In genomic region chr3L:5817177-5817576, dm6 we compare ENCODE assay signal across 2 fruit fly cellular contexts.
TF ChIP-seq lines count a peak whose summit lies in the region.

No protein-coding gene starts in this region.

- TF ChIP-seq CTCF in whole organism, embryonic (GFP tag; optimal IDR thresholded peaks at IDR 0.05; lab: Kevin White, UChicago): no peak

TF ChIP-seq in whole organism, embryonic, 481 proteins besides CTCF, POLR2A, EP300 and RAD21:
- peak; percentile 54 for TF ChIP-seq zf30C (GFP tag; optimal IDR thresholded peaks at IDR 0.05; lab: Kevin White, UChicago)
- TF ChIP-seq CG17385 (GFP tag; optimal IDR thresholded peaks at IDR 0.05; lab: Kevin White, UChicago): no peak
- TF ChIP-seq CG2199 (GFP tag; IDR thresholded peaks at IDR 0.05; lab: Robert Waterston, UW): peak; percentile 34; the same call in 1 of the 3 replicates
- no peak for TF ChIP-seq Asciz (GFP tag; optimal IDR thresholded peaks at IDR 0.05; lab: Kevin White, UChicago)
- TF ChIP-seq dmrt11E (tag; optimal IDR thresholded peaks at IDR 0.05; lab: Kevin White, UChicago): peak; percentile 69
- no peak for TF ChIP-seq Vsx1 (GFP tag; optimal IDR thresholded peaks at IDR 0.05; lab: Kevin White, UChicago)

TF ChIP-seq in whole organism, prepupa, 60 proteins besides CTCF, POLR2A, EP300 and RAD21:
- peak; percentile 26 for TF ChIP-seq Eip78C (GFP tag; lab: Kevin White, UChicago)
- TF ChIP-seq svp (GFP tag; lab: Kevin White, UChicago): peak; percentile 67
- TF ChIP-seq Met (GFP tag; optimal IDR thresholded peaks at IDR 0.05; lab: Kevin White, UChicago): no peak
